Fruit fly (Drosophila melanogaster) whole organism, adult: ENCODE measurements around the gene CG6696.

Experiments
- CG12768 ChIP-seq: fragments of 200-800 bp; sonication (Bioruptor generic); optimal IDR thresholded peaks from 2 replicates; lab custom pipeline; 2017; ENCODE audit warnings: missing biosample characterization, missing genetic modification characterization, mild to moderate bottlenecking, moderate library complexity, missing genetic modification reagents
- CG14711 ChIP-seq: fragments of 200-800 bp; sonication (Bioruptor generic); optimal IDR thresholded peaks from 2 replicates; lab custom pipeline; 2018; ENCODE audit warnings: missing biosample characterization, mild to moderate bottlenecking, missing genetic modification characterization, moderate library complexity
- CG1620 ChIP-seq: fragments of 200-800 bp; sonication (Bioruptor generic); optimal IDR thresholded peaks from 2 replicates; lab custom pipeline; 2016; ENCODE audit warnings: missing biosample characterization, missing genetic modification characterization

DNA sequence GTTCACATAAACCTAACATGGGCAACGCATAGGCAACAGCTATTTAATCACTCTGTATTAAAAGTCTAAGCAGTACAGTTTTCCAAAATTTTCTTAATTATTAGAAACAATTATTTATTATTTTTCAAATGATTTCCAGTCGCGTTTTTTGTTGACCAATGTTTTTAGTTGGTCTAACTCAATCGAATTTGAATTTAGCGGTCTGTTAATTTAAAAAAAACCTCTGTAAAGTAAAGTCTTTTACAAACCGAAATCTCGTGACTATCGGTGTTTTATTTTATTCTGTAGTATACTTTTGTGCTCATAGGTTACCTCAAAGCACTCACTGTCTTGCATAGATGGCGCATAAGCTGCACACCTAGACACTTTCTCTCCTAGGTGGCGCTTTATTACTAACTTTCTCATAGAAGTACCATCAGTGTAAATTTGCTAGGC lies 26.8 kb downstream of the CG6696 start:
- TF ChIP-seq CG1620 (GFP tag; lab: Kevin White, UChicago) (peak; percentile 50), CG12768 (GFP tag; lab: Kevin White, UChicago) (no peak), CG14711 (tag; lab: Kevin White, UChicago) (no peak)
